Fruit fly (Drosophila melanogaster) whole organism, adult: ENCODE data around the gene CG32081.

Source experiments
- CG33017 ChIP-seq: fragments of 200-800 bp; sonication (Bioruptor generic); optimal IDR thresholded peaks from 2 replicates; lab custom pipeline; 2018; ENCODE audit warnings: missing biosample characterization, mild to moderate bottlenecking, missing genetic modification characterization, moderate library complexity
- Crg-1 ChIP-seq: fragments of 200-800 bp; sonication (Bioruptor generic); optimal IDR thresholded peaks from 2 replicates; lab custom pipeline; 2016; ENCODE audit warnings: missing biosample characterization, missing genetic modification characterization
- Mnt ChIP-seq: fragments of 200-800 bp; sonication (Bioruptor generic); optimal IDR thresholded peaks from 2 replicates; lab custom pipeline; 2016; ENCODE audit warnings: missing biosample characterization, mild to moderate bottlenecking, missing genetic modification characterization
- kay ChIP-seq: fragments of 200-800 bp; sonication (Bioruptor generic); peaks from one replicate; lab custom pipeline; 2016; ENCODE audit warnings: missing biosample characterization, missing genetic modification characterization, borderline replicate concordance

DNA sequence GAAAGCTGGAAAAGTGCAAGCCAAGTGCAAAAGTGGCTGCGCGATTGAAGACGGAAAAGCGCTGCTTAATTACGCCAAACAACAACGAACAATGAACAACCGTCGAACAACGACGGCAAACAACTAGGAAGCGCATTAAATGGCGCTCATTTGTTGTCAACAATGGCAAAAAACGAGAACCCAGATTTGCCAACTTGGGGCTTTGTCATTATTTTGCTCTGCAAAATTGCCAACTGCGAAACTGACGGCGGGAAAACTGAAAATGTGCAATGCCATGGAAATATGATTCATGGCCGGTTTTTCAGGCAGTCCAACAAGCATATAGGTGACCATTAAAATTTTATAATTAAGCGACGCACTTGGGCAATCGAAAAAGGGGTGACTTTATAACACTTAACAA is 38.8 kb upstream of the CG32081 start:
- TF ChIP-seq kay (GFP tag; lab: Kevin White, UChicago), result no peak
- TF ChIP-seq CG33017, result no peak
- no peak for TF ChIP-seq Mnt (GFP tag; lab: Kevin White, UChicago)
- TF ChIP-seq Crg-1 (GFP tag; lab: Kevin White, UChicago), result no peak
